Fruit fly (Drosophila melanogaster) whole organism, prepupa: ENCODE measurements around the gene CG6225.

Source experiments
- Sox102F ChIP-seq: fragments of 200-800 bp; sonication (Bioruptor generic); optimal IDR thresholded peaks from 2 replicates; lab custom pipeline; 2016; ENCODE audit warnings: missing biosample characterization, mild to moderate bottlenecking, missing genetic modification characterization
- acj6 ChIP-seq: fragments of 200-800 bp; sonication (Bioruptor generic); optimal IDR thresholded peaks from 3 replicates; lab custom pipeline; 2016; ENCODE audit warnings: missing biosample characterization, missing genetic modification characterization
- pdm3 ChIP-seq: fragments of 200-800 bp; sonication (Bioruptor generic); optimal IDR thresholded peaks from 3 replicates; lab custom pipeline; 2016; ENCODE audit warnings: missing biosample characterization, missing genetic modification characterization

- TF ChIP-seq Sox102F (GFP tag; lab: Kevin White, UChicago): no peak
- no peak for TF ChIP-seq pdm3 (GFP tag; lab: Kevin White, UChicago)
- TF ChIP-seq acj6 (GFP tag; lab: Kevin White, UChicago): no peak
Measured at dm6 chr3R:12626674-12627382, 27.5 kb upstream of the CG6225 start.
